Worm (Caenorhabditis elegans): ENCODE measurements around the gene fah-1.

Gene fah-1

DNA sequence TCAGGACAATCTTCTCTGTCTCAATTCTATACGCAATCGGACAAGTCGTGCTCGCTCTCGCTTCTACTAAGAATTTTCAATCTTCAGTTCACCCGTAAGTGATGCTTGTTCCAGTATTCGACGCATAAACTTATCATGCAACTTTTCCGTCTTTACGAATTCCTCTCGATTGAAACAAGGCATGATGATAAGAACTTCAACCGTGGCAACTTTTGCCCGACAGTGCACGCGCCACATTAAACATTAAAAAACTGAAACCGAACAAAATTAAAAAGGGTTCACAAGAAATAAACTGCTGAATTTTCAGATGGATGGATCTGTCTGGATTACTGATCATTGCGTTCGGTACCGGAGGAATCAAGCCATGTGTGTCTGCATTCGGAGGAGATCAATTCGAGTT lies 9.8 kb upstream of the fah-1 start:
- TF ChIP-seq ztf-29 (GFP tag; IDR thresholded peaks at IDR 0.05) (no peak), tab-1 (GFP tag; IDR thresholded peaks at IDR 0.05) (no peak), med-1 (GFP tag; optimal IDR thresholded peaks at IDR 0.05; ENCODE audit: insufficient read depth) (no peak), flt-1 (GFP tag; IDR thresholded peaks at IDR 0.05) (no peak), cog-1 (tag; optimal IDR thresholded peaks at IDR 0.05) (no peak), ref-1 (GFP tag; conservative IDR thresholded peaks at IDR 0.05) (no peak), ztf-23 (GFP tag; IDR thresholded peaks at IDR 0.05) (no peak), T22C8.4 (GFP tag; IDR thresholded peaks at IDR 0.05) (no peak), klf-2 (GFP tag; conservative IDR thresholded peaks at IDR 0.05) (no peak)

DNA sequence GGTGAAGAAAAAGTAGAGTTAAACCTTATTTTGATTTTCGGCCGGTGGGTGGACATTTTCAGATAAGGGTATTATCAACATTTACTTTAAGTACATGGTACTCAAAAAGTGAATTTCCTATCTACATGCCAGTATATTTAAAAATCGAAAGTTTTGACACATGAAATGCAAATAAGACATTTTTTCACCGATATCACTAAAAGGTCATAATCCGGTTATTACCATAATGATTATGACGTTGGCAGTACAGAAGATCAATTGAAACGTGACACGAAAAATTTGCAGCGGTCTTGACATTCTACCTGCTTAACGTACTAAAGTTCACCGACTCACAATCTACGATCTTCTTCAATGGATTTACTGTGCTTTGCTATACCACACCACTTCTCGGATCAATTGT lies 9.3 kb upstream of the fah-1 start:
- TF ChIP-seq tab-1 (GFP tag; IDR thresholded peaks at IDR 0.05): no peak
- TF ChIP-seq ref-1 (GFP tag; conservative IDR thresholded peaks at IDR 0.05): no peak
- TF ChIP-seq flt-1 (GFP tag; IDR thresholded peaks at IDR 0.05): no peak
- no peak for TF ChIP-seq ztf-29 (GFP tag; IDR thresholded peaks at IDR 0.05)
- TF ChIP-seq ztf-23 (GFP tag; IDR thresholded peaks at IDR 0.05): no peak
- TF ChIP-seq med-1 (GFP tag; optimal IDR thresholded peaks at IDR 0.05; ENCODE audit: insufficient read depth): no peak
- TF ChIP-seq cog-1 (tag; optimal IDR thresholded peaks at IDR 0.05): no peak
- TF ChIP-seq T22C8.4 (GFP tag; IDR thresholded peaks at IDR 0.05): no peak
- no peak for TF ChIP-seq klf-2 (GFP tag; conservative IDR thresholded peaks at IDR 0.05)

DNA sequence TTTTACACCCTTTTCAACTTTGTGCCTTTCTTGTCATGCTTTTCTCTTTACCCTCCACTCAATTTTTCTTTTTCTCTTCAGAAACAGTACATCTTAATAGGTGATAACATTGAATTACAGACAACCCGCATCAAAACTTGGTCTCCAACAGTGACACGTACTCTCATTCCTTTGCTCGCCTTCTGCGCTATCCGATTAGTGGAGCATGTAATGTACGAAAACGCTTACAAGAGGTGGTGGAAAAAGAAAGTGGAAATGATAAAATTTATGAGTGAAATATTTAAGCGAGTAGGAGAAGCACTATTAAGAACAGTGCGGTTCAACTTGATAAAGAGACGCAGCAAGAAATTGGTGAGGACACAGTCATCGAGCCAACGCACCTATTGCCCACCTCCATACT lies 7.9 kb upstream of the fah-1 start, which contains the start of gene pept-1:
TSS of gene pept-1 (plus strand) at position 306 of the 400 bp plus-strand sequence.
- TF ChIP-seq tab-1 (GFP tag; IDR thresholded peaks at IDR 0.05) (no peak), ztf-23 (GFP tag; IDR thresholded peaks at IDR 0.05) (no peak), med-1 (GFP tag; optimal IDR thresholded peaks at IDR 0.05; ENCODE audit: insufficient read depth) (no peak), T22C8.4 (GFP tag; IDR thresholded peaks at IDR 0.05) (no peak)

DNA sequence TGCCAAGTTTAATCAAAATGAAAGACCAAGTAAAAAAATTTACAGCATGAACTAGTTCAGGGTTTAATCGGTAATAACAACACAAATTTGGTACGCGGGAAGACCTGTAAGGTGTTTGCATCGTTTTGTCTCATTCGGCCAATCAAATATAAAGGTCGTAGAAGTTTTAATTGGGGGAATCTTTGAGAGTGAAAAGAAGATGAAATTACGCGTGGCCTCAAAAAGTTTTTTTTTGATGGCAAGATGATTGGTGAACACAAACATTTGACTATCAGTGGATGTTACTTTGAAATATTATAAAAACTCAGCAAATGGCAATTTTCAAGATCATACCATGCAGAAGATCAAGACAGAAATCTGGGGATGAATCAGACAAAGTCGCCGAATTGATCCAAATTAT lies 6.4 kb upstream of the fah-1 start, which contains the start of gene nas-33:
TSS of gene nas-33 (minus strand) at position 101 of the 400 bp plus-strand sequence.
- TF ChIP-seq ztf-23 (GFP tag; IDR thresholded peaks at IDR 0.05): no peak
- TF ChIP-seq klf-2 (GFP tag; conservative IDR thresholded peaks at IDR 0.05): no peak
- no peak for TF ChIP-seq med-1 (GFP tag; optimal IDR thresholded peaks at IDR 0.05; ENCODE audit: insufficient read depth)
- TF ChIP-seq ref-1 (GFP tag; conservative IDR thresholded peaks at IDR 0.05): no peak
- no peak for TF ChIP-seq tab-1 (GFP tag; IDR thresholded peaks at IDR 0.05)
- TF ChIP-seq flt-1 (GFP tag; IDR thresholded peaks at IDR 0.05): no peak
- TF ChIP-seq cog-1 (tag; optimal IDR thresholded peaks at IDR 0.05): no peak
- TF ChIP-seq ztf-29 (GFP tag; IDR thresholded peaks at IDR 0.05): no peak
- no peak for TF ChIP-seq T22C8.4 (GFP tag; IDR thresholded peaks at IDR 0.05)

DNA sequence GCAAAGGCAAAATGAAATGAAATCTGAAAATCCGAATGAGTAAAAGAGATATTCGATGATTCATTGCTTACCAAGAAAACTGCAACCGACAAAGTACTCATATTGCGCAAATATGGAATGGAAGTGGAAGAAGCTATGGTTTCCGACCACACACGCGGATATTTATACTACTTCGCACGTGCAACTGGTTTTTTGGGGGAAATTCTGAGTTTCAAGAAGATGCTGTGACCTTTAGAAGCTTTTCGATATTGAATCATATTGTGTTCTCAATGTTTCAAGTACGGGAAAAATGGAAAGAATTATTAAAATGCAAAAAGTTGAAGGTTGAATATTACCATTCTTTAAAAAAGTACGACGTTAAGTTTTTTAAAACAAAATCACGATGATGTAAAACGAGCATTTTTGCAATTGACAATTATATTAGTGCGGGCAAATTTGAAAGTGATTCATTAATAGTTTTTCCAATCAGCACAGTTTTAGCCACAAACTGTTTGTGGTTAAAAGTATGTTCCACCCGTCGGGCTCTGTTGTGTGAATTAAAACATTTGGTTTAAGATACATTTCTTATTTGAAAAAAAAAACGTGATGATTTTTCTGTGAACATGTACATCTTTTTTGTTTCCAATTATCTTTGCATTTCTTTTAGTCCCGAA lies 2.2 kb upstream of the fah-1 start, which contains the start of the genes grl-6 and K10C2.6:
TSS of gene grl-6 (minus strand) at position 101 of the 653 bp plus-strand sequence.
TSS of gene K10C2.6 (plus strand) at position 603 of the 653 bp plus-strand sequence.
- TF ChIP-seq ztf-29 (GFP tag; IDR thresholded peaks at IDR 0.05): no peak
- no peak for TF ChIP-seq T22C8.4 (GFP tag; IDR thresholded peaks at IDR 0.05)
- no peak for TF ChIP-seq klf-2 (GFP tag; conservative IDR thresholded peaks at IDR 0.05)
- no peak for TF ChIP-seq cog-1 (tag; optimal IDR thresholded peaks at IDR 0.05)
- TF ChIP-seq tab-1 (GFP tag; IDR thresholded peaks at IDR 0.05): no peak

DNA sequence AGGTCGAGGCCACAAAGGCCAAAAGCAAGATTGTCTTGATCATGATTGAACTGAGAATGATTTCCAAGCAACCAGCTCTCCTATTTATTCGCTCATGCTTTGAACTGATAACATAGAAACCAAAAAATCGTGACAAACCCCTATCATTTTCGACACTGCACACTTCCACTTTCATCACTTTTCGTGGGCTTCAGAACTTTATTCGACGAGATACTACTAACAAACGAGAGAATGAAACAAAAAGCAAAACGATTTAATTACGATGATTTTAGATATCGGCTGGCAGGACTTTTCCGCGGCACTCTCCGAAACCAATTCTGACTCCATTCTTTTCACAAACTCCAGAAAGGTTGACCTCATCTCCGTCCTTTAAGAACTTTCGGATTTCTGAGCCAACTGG lies 2.2 kb downstream of the fah-1 start, which contains the start of gene asp-14:
TSS of gene asp-14 (minus strand) at position 101 of the 400 bp plus-strand sequence.
- TF ChIP-seq ref-1 (GFP tag; conservative IDR thresholded peaks at IDR 0.05): no peak
- TF ChIP-seq ztf-23 (GFP tag; IDR thresholded peaks at IDR 0.05): no peak
- no peak for TF ChIP-seq ztf-29 (GFP tag; IDR thresholded peaks at IDR 0.05)
- TF ChIP-seq flt-1 (GFP tag; IDR thresholded peaks at IDR 0.05): no peak
- TF ChIP-seq klf-2 (GFP tag; conservative IDR thresholded peaks at IDR 0.05): no peak
- TF ChIP-seq T22C8.4 (GFP tag; IDR thresholded peaks at IDR 0.05): no peak
- no peak for TF ChIP-seq tab-1 (GFP tag; IDR thresholded peaks at IDR 0.05)
- TF ChIP-seq cog-1 (tag; optimal IDR thresholded peaks at IDR 0.05): no peak
- TF ChIP-seq med-1 (GFP tag; optimal IDR thresholded peaks at IDR 0.05; ENCODE audit: insufficient read depth): no peak

DNA sequence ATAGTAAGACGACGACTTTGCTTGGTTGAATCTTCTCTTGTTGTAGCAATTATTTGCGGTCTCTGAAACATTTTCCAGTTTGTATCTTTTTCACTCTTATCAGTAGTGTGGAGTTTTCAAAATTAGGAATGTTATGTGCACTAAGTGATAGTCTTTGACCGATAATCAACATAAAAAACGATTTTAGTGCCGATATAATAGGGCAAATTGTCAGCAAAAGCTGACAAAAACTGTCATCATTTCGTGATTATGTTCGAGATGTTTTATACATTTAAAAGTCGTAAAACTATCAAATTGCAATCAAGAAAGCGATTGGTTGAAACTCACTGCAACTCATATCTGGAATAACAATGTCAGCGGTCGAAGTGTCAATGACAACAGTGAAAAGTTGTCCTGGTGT lies 3.5 kb downstream of the fah-1 start:
- TF ChIP-seq ref-1 (GFP tag; conservative IDR thresholded peaks at IDR 0.05) (no peak), cog-1 (tag; optimal IDR thresholded peaks at IDR 0.05) (no peak), flt-1 (GFP tag; IDR thresholded peaks at IDR 0.05) (no peak), ztf-29 (GFP tag; IDR thresholded peaks at IDR 0.05) (no peak), ztf-23 (GFP tag; IDR thresholded peaks at IDR 0.05) (no peak)

DNA sequence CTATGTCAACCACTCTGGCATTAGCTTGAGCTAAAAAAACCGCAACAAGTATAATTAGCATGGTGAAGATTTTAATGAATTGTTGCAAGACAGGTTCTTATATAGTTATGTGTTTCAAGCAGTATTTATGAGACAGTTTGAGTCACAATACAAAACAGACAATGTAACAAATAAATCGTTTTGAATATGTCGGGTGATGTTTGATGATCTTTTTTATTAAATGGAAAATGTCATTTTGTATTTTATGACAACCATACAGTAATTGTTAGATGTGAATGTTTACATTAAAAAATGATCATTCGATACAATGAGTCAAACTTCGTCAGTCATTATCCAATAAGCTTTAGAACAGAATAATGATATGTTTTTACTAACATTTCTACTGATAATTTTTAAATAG lies 5.3 kb downstream of the fah-1 start, which contains the start of gene K10C2.7:
TSS of gene K10C2.7 (minus strand) at position 101 of the 400 bp plus-strand sequence.
- TF ChIP-seq cog-1 (tag; optimal IDR thresholded peaks at IDR 0.05) (no peak), klf-2 (GFP tag; conservative IDR thresholded peaks at IDR 0.05) (no peak), T22C8.4 (GFP tag; IDR thresholded peaks at IDR 0.05) (no peak), flt-1 (GFP tag; IDR thresholded peaks at IDR 0.05) (no peak), ztf-23 (GFP tag; IDR thresholded peaks at IDR 0.05) (no peak), ref-1 (GFP tag; conservative IDR thresholded peaks at IDR 0.05) (no peak), ztf-29 (GFP tag; IDR thresholded peaks at IDR 0.05) (no peak), med-1 (GFP tag; optimal IDR thresholded peaks at IDR 0.05; ENCODE audit: insufficient read depth) (no peak)

DNA sequence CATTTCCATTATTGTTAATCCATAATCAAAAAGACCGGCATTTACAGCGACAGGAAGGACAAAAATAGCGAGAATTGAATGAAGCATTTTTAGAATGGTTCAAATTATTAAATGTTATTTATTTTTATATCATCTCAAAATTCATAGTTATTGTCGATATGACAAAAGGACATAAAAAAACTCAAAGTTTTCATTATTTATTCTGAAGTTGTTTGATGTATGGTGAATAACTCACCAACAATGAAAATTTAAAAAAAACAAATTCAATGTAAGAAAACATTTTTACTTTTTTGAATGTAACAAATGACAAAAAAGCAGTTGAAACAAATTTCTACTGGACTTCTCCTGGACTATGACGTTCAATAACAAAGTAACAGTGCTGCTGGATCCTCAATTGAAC lies 8.3 kb downstream of the fah-1 start, which contains the start of gene K10C2.14:
TSS of gene K10C2.14 (minus strand) at position 101 of the 400 bp plus-strand sequence.
- no peak for TF ChIP-seq ref-1 (GFP tag; conservative IDR thresholded peaks at IDR 0.05)
- TF ChIP-seq T22C8.4 (GFP tag; IDR thresholded peaks at IDR 0.05): no peak
- no peak for TF ChIP-seq ztf-23 (GFP tag; IDR thresholded peaks at IDR 0.05)
- TF ChIP-seq klf-2 (GFP tag; conservative IDR thresholded peaks at IDR 0.05): no peak
- TF ChIP-seq med-1 (GFP tag; optimal IDR thresholded peaks at IDR 0.05; ENCODE audit: insufficient read depth): no peak
- TF ChIP-seq tab-1 (GFP tag; IDR thresholded peaks at IDR 0.05): no peak
- no peak for TF ChIP-seq cog-1 (tag; optimal IDR thresholded peaks at IDR 0.05)

DNA sequence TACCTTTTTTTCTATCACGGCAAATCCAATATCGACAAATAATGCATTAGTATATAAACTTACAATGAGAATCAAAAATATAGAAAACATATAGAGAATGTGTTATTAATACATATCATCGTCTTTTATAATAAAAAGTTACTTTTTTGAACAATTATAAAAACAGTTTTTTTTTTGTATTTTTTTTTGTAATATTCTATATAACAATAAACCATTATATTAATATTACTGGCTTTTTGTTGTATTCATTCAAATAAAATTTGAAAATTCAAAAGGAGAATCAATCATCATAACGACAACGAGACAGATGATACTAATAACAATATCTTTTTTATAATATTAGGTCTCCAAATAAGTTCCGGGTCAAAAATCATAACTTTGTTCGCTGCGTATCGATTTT lies 11.2 kb downstream of the fah-1 start, which contains the start of gene K10C2.8:
TSS of gene K10C2.8 (minus strand) at position 101 of the 400 bp plus-strand sequence.
- no peak for TF ChIP-seq med-1 (GFP tag; optimal IDR thresholded peaks at IDR 0.05; ENCODE audit: insufficient read depth)
- TF ChIP-seq ztf-29 (GFP tag; IDR thresholded peaks at IDR 0.05): no peak
- no peak for TF ChIP-seq ref-1 (GFP tag; conservative IDR thresholded peaks at IDR 0.05)
- TF ChIP-seq T22C8.4 (GFP tag; IDR thresholded peaks at IDR 0.05): no peak
- no peak for TF ChIP-seq klf-2 (GFP tag; conservative IDR thresholded peaks at IDR 0.05)
- TF ChIP-seq ztf-23 (GFP tag; IDR thresholded peaks at IDR 0.05): no peak
- no peak for TF ChIP-seq cog-1 (tag; optimal IDR thresholded peaks at IDR 0.05)
- TF ChIP-seq tab-1 (GFP tag; IDR thresholded peaks at IDR 0.05): no peak
- no peak for TF ChIP-seq flt-1 (GFP tag; IDR thresholded peaks at IDR 0.05)
